Fruit fly (Drosophila melanogaster) whole organism, embryonic: ENCODE results near the gene CG14237.

Experiments used
- Asciz ChIP-seq: fragments of 200-800 bp; sonication (Bioruptor generic); optimal IDR thresholded peaks from 2 replicates; lab custom pipeline; 2017; ENCODE audit warnings: missing biosample characterization, mild to moderate bottlenecking, missing genetic modification characterization, missing genetic modification reagents
- CG10209 ChIP-seq: fragments of 200-800 bp; sonication (Bioruptor generic); optimal IDR thresholded peaks from 3 replicates; lab custom pipeline; 2017; ENCODE audit warnings: missing biosample characterization, mild to moderate bottlenecking, missing genetic modification characterization, missing genetic modification reagents
- CG10543 ChIP-seq: fragments of 200-800 bp; sonication (Bioruptor generic); optimal IDR thresholded peaks from 3 replicates; lab custom pipeline; 2017; ENCODE audit warnings: missing biosample characterization, mild to moderate bottlenecking, missing genetic modification characterization, moderate library complexity
- CG12155 ChIP-seq: fragments of 200-800 bp; sonication (Bioruptor generic); optimal IDR thresholded peaks from 3 replicates; lab custom pipeline; 2016; ENCODE audit warnings: missing biosample characterization, missing genetic modification characterization
- CG13287 ChIP-seq: fragments of 200-800 bp; sonication (Bioruptor generic); IDR thresholded peaks from 2 replicates; pipeline ENCODE4 v1.3.6; 2022; ENCODE audit warnings: missing biosample characterization, missing genetic modification characterization; ENCODE audit not compliant: partially characterized antibody
- CG14710 ChIP-seq: fragments of 200-800 bp; sonication (Bioruptor generic); optimal IDR thresholded peaks from 3 replicates; lab custom pipeline; 2019; ENCODE audit warnings: missing biosample characterization, mild to moderate bottlenecking, missing genetic modification characterization, moderate library complexity
- CG15514 ChIP-seq: fragments of 200-800 bp; sonication (Bioruptor generic); optimal IDR thresholded peaks from 3 replicates; lab custom pipeline; 2017; ENCODE audit warnings: missing biosample characterization, missing genetic modification characterization, mild to moderate bottlenecking, moderate library complexity, missing genetic modification reagents
- CG16863 ChIP-seq: fragments of 200-800 bp; sonication (Bioruptor generic); optimal IDR thresholded peaks from 3 replicates; lab custom pipeline; 2016; ENCODE audit warnings: missing biosample characterization, missing genetic modification characterization
- CG33213 ChIP-seq: fragments of 200-800 bp; sonication (Bioruptor generic); optimal IDR thresholded peaks from 3 replicates; lab custom pipeline; 2016; ENCODE audit warnings: missing biosample characterization, missing genetic modification characterization
- CG3407 ChIP-seq: fragments of 200-800 bp; sonication (Bioruptor generic); optimal IDR thresholded peaks from 2 replicates; lab custom pipeline; 2018; ENCODE audit warnings: missing biosample characterization, mild to moderate bottlenecking, missing genetic modification characterization
- CG3847 ChIP-seq: fragments of 200-800 bp; sonication (Bioruptor generic); IDR thresholded peaks from 2 replicates; pipeline ENCODE4 v1.3.6; 2022; ENCODE audit warnings: missing biosample characterization, missing genetic modification characterization
- CG4360 ChIP-seq: fragments of 200-800 bp; sonication (Bioruptor generic); IDR thresholded peaks from 2 replicates; pipeline ENCODE4 v1.3.6; 2022; ENCODE audit warnings: missing biosample characterization, missing genetic modification characterization
- CG8388 ChIP-seq: fragments of 200-800 bp; sonication (Bioruptor generic); optimal IDR thresholded peaks from 2 replicates; lab custom pipeline; 2019; ENCODE audit warnings: missing biosample characterization, mild to moderate bottlenecking, missing genetic modification characterization, moderate library complexity
- CG9797 ChIP-seq: fragments of 200-800 bp; sonication (Bioruptor generic); optimal IDR thresholded peaks from 3 replicates; lab custom pipeline; 2018; ENCODE audit warnings: missing biosample characterization, mild to moderate bottlenecking, missing genetic modification characterization
- Drgx ChIP-seq: fragments of 200-800 bp; sonication (Bioruptor generic); IDR thresholded peaks from 2 replicates; pipeline ENCODE4 v1.3.6; 2022; ENCODE audit warnings: missing biosample characterization, missing genetic modification characterization
- E2f2 ChIP-seq: fragments of 200-800 bp; sonication (Bioruptor generic); IDR thresholded peaks from 2 replicates; pipeline ENCODE4 v1.3.6; 2022; ENCODE audit warnings: missing biosample characterization, missing genetic modification characterization
- HmgD ChIP-seq: fragments of 200-800 bp; sonication (Bioruptor generic); optimal IDR thresholded peaks from 3 replicates; lab custom pipeline; 2016; ENCODE audit warnings: missing biosample characterization, missing genetic modification characterization
- Lim3 ChIP-seq: fragments of 200-800 bp; sonication (Bioruptor generic); IDR thresholded peaks from 2 replicates; pipeline ENCODE4 v1.3.6; 2022; ENCODE audit warnings: missing biosample characterization, missing genetic modification characterization
- MESR4 ChIP-seq: fragments of 200-800 bp; sonication (Bioruptor generic); optimal IDR thresholded peaks from 2 replicates; lab custom pipeline; 2018; ENCODE audit warnings: missing biosample characterization, mild to moderate bottlenecking, missing genetic modification characterization, moderate library complexity
- NC2β ChIP-seq: fragments of 200-800 bp; sonication (Bioruptor generic); optimal IDR thresholded peaks from 2 replicates; lab custom pipeline; 2016; ENCODE audit warnings: missing biosample characterization, missing genetic modification characterization
- NFAT ChIP-seq: fragments of 200-800 bp; sonication (Bioruptor generic); IDR thresholded peaks from 2 replicates; pipeline ENCODE4 v1.3.6; 2022; ENCODE audit warnings: missing biosample characterization, missing genetic modification characterization
- NK7.1 ChIP-seq: fragments of 200-800 bp; sonication (Bioruptor generic); optimal IDR thresholded peaks from 3 replicates; lab custom pipeline; 2016; ENCODE audit warnings: missing biosample characterization, missing genetic modification characterization
- Oli ChIP-seq: fragments of 200-800 bp; sonication (Bioruptor generic); optimal IDR thresholded peaks from 2 replicates; lab custom pipeline; 2018; ENCODE audit warnings: missing biosample characterization, mild to moderate bottlenecking, missing genetic modification characterization, moderate library complexity
- Pdp1 ChIP-seq, 2 experiments: fragments of 200-800 bp; sonication (Bioruptor generic); optimal IDR thresholded peaks; 3 replicates each; lab custom pipeline; 2016; ENCODE audit warnings: missing biosample characterization in 2 of 2, missing genetic modification characterization in 2 of 2, mild to moderate bottlenecking in 1 of 2, moderate library complexity in 1 of 2
- Sin3A ChIP-seq: fragments of >200 bp; optimal IDR thresholded peaks from 2 replicates; lab custom pipeline; 2018
- Spps ChIP-seq: fragments of 200-800 bp; sonication (Bioruptor generic); optimal IDR thresholded peaks from 2 replicates; lab custom pipeline; 2018; ENCODE audit warnings: missing biosample characterization, mild to moderate bottlenecking, missing genetic modification characterization
- Sry-δ ChIP-seq: fragments of 200-800 bp; sonication (Bioruptor generic); optimal IDR thresholded peaks from 2 replicates; lab custom pipeline; 2016; ENCODE audit warnings: missing biosample characterization, missing genetic modification characterization
- Trl ChIP-seq, 3 experiments: fragments of >200 bp in 2 of 3; fragments of 200-800 bp in 1 of 3; sonication (Bioruptor generic) in 1 of 3; optimal IDR thresholded peaks; 2 replicates in 1 of 3; 3 replicates in 2 of 3; lab custom pipeline; 2016 to 2017; ENCODE audit warnings: missing biosample characterization in 1 of 3, missing genetic modification characterization in 1 of 3
- bbx ChIP-seq: fragments of 200-800 bp; sonication (Bioruptor generic); IDR thresholded peaks from 2 replicates; pipeline ENCODE4 v1.3.6; 2022; ENCODE audit warnings: missing biosample characterization, missing genetic modification characterization; ENCODE audit not compliant: partially characterized antibody
- crc ChIP-seq: fragments of 200-800 bp; sonication (Bioruptor generic); optimal IDR thresholded peaks from 2 replicates; lab custom pipeline; 2016; ENCODE audit warnings: missing biosample characterization, missing genetic modification characterization
- eyg ChIP-seq: fragments of 200-800 bp; sonication (Bioruptor generic); optimal IDR thresholded peaks from 3 replicates; lab custom pipeline; 2016; ENCODE audit warnings: missing biosample characterization, missing genetic modification characterization
- ftz-f1 ChIP-seq: fragments of 200-800 bp; sonication (Bioruptor generic); optimal IDR thresholded peaks from 2 replicates; lab custom pipeline; 2016; ENCODE audit warnings: missing biosample characterization, missing genetic modification characterization
- gfzf ChIP-seq: fragments of 200-800 bp; sonication (Bioruptor generic); optimal IDR thresholded peaks from 2 replicates; lab custom pipeline; 2016; ENCODE audit warnings: missing biosample characterization, mild to moderate bottlenecking, missing genetic modification characterization, moderate library complexity
- gsb-n ChIP-seq: fragments of 200-800 bp; sonication (Bioruptor generic); optimal IDR thresholded peaks from 3 replicates; lab custom pipeline; 2018; ENCODE audit warnings: missing biosample characterization, mild to moderate bottlenecking, missing genetic modification characterization
- lbe ChIP-seq: fragments of 200-800 bp; sonication (Bioruptor generic); optimal IDR thresholded peaks from 2 replicates; lab custom pipeline; 2016; ENCODE audit warnings: missing biosample characterization, mild to moderate bottlenecking, missing genetic modification characterization
- lmd ChIP-seq: fragments of 200-800 bp; sonication (Bioruptor generic); IDR thresholded peaks from 2 replicates; pipeline ENCODE4 v1.3.6; 2022; ENCODE audit warnings: missing biosample characterization, missing genetic modification characterization
- lov ChIP-seq, 2 experiments: fragments of 200-800 bp in 1 of 2; fragments of >200 bp in 1 of 2; sonication (Bioruptor generic) in 1 of 2; IDR thresholded peaks in 1 of 2; optimal IDR thresholded peaks in 1 of 2; 2 replicates in 1 of 2; 3 replicates in 1 of 2; pipeline versions ENCODE4 v1.3.6 to Lab custom; 2017 to 2022; ENCODE audit warnings: missing biosample characterization in 1 of 2, missing genetic modification characterization in 1 of 2
- nmo ChIP-seq: fragments of 200-800 bp; sonication (Bioruptor generic); optimal IDR thresholded peaks from 2 replicates; lab custom pipeline; 2018; ENCODE audit warnings: missing biosample characterization, mild to moderate bottlenecking, missing genetic modification characterization, moderate library complexity
- peb ChIP-seq: fragments of 200-800 bp; sonication (Bioruptor generic); IDR thresholded peaks from 2 replicates; pipeline ENCODE4 v1.3.6; 2022; ENCODE audit warnings: missing biosample characterization, missing genetic modification characterization
- prd ChIP-seq, 3 experiments: fragments of >200 bp in 2 of 3; fragments of 200-800 bp in 1 of 3; sonication (Bioruptor generic) in 1 of 3; optimal IDR thresholded peaks in 2 of 3; IDR thresholded peaks in 1 of 3; 2 replicates in 2 of 3; 3 replicates in 1 of 3; pipeline versions ENCODE4 v1.3.6 to Lab custom; 2017 to 2022; ENCODE audit warnings: missing biosample characterization in 1 of 3, missing genetic modification characterization in 1 of 3
- pum ChIP-seq: fragments of 200-800 bp; sonication (Bioruptor generic); optimal IDR thresholded peaks from 2 replicates; lab custom pipeline; 2016; ENCODE audit warnings: missing biosample characterization, missing genetic modification characterization
- ro ChIP-seq: fragments of 200-800 bp; sonication (Bioruptor generic); IDR thresholded peaks from 2 replicates; pipeline ENCODE4 v1.3.6; 2022; ENCODE audit warnings: missing biosample characterization, missing genetic modification characterization
- scrt ChIP-seq: fragments of 200-800 bp; sonication (Bioruptor generic); optimal IDR thresholded peaks from 2 replicates; lab custom pipeline; 2018; ENCODE audit warnings: missing biosample characterization, mild to moderate bottlenecking, missing genetic modification characterization, moderate library complexity
- seq ChIP-seq: fragments of 200-800 bp; sonication (Bioruptor generic); IDR thresholded peaks from 2 replicates; pipeline ENCODE4 v1.3.6; 2022; ENCODE audit warnings: missing biosample characterization, missing genetic modification characterization
- slp2 ChIP-seq: fragments of 200-800 bp; sonication (Bioruptor generic); optimal IDR thresholded peaks from 2 replicates; lab custom pipeline; 2016; ENCODE audit warnings: missing biosample characterization, missing genetic modification characterization
- sqz ChIP-seq: fragments of 200-800 bp; sonication (Bioruptor generic); optimal IDR thresholded peaks from 3 replicates; lab custom pipeline; 2018; ENCODE audit warnings: missing biosample characterization, mild to moderate bottlenecking, missing genetic modification characterization
- stwl ChIP-seq: fragments of 200-800 bp; sonication (Bioruptor generic); optimal IDR thresholded peaks from 3 replicates; lab custom pipeline; 2018; ENCODE audit warnings: missing biosample characterization, mild to moderate bottlenecking, missing genetic modification characterization, moderate library complexity
- tx ChIP-seq: fragments of 200-800 bp; sonication (Bioruptor generic); optimal IDR thresholded peaks from 2 replicates; lab custom pipeline; 2016; ENCODE audit warnings: missing biosample characterization, missing genetic modification characterization
- yki ChIP-seq: fragments of >200 bp; optimal IDR thresholded peaks from 3 replicates; lab custom pipeline; 2018
- zf30C ChIP-seq: fragments of 200-800 bp; sonication (Bioruptor generic); optimal IDR thresholded peaks from 3 replicates; lab custom pipeline; 2018; ENCODE audit warnings: missing biosample characterization, mild to moderate bottlenecking, missing genetic modification characterization
- zfh1 ChIP-seq: fragments of 200-800 bp; sonication (Bioruptor generic); IDR thresholded peaks from 3 replicates; pipeline ENCODE4 v1.3.6; 2022; ENCODE audit warnings: missing biosample characterization, missing genetic modification characterization

CG14237 gene

dm6 chr3R:26452345-26452744, 4.3 kb upstream of the CG14237 start, which contains the start of gene CG5447:
Gene CG5447, plus strand, starts transcription at chr3R:26452534.
- TF ChIP-seq seq (GFP tag; lab: Robert Waterston, UW) = no peak
- TF ChIP-seq zfh1 = no peak
- TF ChIP-seq Drgx = no peak
- TF ChIP-seq yki (lab: Kevin White, UChicago) = no peak
- TF ChIP-seq zf30C (GFP tag; lab: Kevin White, UChicago) = no peak
- no peak for TF ChIP-seq CG10209
- peak; percentile 18 for TF ChIP-seq HmgD (GFP tag; lab: Kevin White, UChicago)
- no peak for TF ChIP-seq Pdp1 (GFP tag; optimal IDR thresholded peaks at IDR 0.05; lab: Kevin White, UChicago)
- no peak for TF ChIP-seq peb (GFP tag; lab: Robert Waterston, UW)
- no peak for TF ChIP-seq Oli (tag; lab: Kevin White, UChicago)
- peak; percentile 59 for TF ChIP-seq CG3847 (GFP tag; lab: Robert Waterston, UW)
- no peak for TF ChIP-seq CG12155
- TF ChIP-seq lbe (GFP tag; lab: Kevin White, UChicago) = no peak
- no peak for TF ChIP-seq slp2 (GFP tag; lab: Kevin White, UChicago)
- no peak for TF ChIP-seq Spps (tag; lab: Kevin White, UChicago)
- peak; percentile 80 for TF ChIP-seq MESR4
- TF ChIP-seq eyg (GFP tag; lab: Kevin White, UChicago) = no peak
- no peak for TF ChIP-seq Trl (optimal IDR thresholded peaks at IDR 0.05; lab: Kevin White, UChicago)
- no peak for TF ChIP-seq Trl (GFP tag; optimal IDR thresholded peaks at IDR 0.05; lab: Kevin White, UChicago)
- no peak for TF ChIP-seq CG10543 (GFP tag; lab: Kevin White, UChicago)
- no peak for TF ChIP-seq ro (GFP tag; lab: Robert Waterston, UW)
- TF ChIP-seq E2f2 (GFP tag; lab: Robert Waterston, UW) = peak; percentile 96
- TF ChIP-seq CG3407 (GFP tag; lab: Kevin White, UChicago) = no peak
- TF ChIP-seq stwl (tag; lab: Kevin White, UChicago) = peak; percentile 91
- TF ChIP-seq CG4360 (GFP tag; lab: Robert Waterston, UW) = no peak
- TF ChIP-seq CG13287 (GFP tag; lab: Robert Waterston, UW) = peak; percentile 68
- TF ChIP-seq CG33213 = peak; percentile 22
- no peak for TF ChIP-seq CG16863 (GFP tag; lab: Kevin White, UChicago)
- TF ChIP-seq prd (optimal IDR thresholded peaks at IDR 0.05; lab: Kevin White, UChicago) = no peak
- TF ChIP-seq prd (GFP tag; IDR thresholded peaks at IDR 0.05; lab: Robert Waterston, UW) = no peak
- TF ChIP-seq scrt = no peak
- TF ChIP-seq NFAT = no peak
- TF ChIP-seq Asciz = no peak
- TF ChIP-seq Sry-δ (GFP tag; lab: Kevin White, UChicago) = peak; percentile 15
- no peak for TF ChIP-seq lmd (GFP tag; lab: Robert Waterston, UW)
- peak; percentile 24 for TF ChIP-seq tx
- no peak for TF ChIP-seq NC2β (GFP tag; lab: Kevin White, UChicago)
- TF ChIP-seq sqz (GFP tag; lab: Kevin White, UChicago) = no peak
- no peak for TF ChIP-seq ftz-f1 (GFP tag; lab: Kevin White, UChicago)
- TF ChIP-seq lov (optimal IDR thresholded peaks at IDR 0.05; lab: Kevin White, UChicago) = no peak
- TF ChIP-seq lov (GFP tag; IDR thresholded peaks at IDR 0.05; lab: Robert Waterston, UW) = no peak
- TF ChIP-seq Lim3 (GFP tag; lab: Robert Waterston, UW) = no peak
- TF ChIP-seq CG9797 (GFP tag; lab: Kevin White, UChicago) = peak; percentile 64
- TF ChIP-seq NK7.1 = no peak
- TF ChIP-seq bbx (GFP tag; lab: Robert Waterston, UW) = no peak; the same call in 1 of the 2 replicates
- no peak for TF ChIP-seq gsb-n (tag; lab: Kevin White, UChicago)
- peak; percentile 99 for TF ChIP-seq CG14710 (tag; lab: Kevin White, UChicago)
- TF ChIP-seq nmo (GFP tag; lab: Kevin White, UChicago) = peak; percentile 7
- TF ChIP-seq gfzf = peak; percentile 87
- TF ChIP-seq pum (GFP tag; lab: Kevin White, UChicago) = no peak
- TF ChIP-seq CG15514 = peak; percentile 22
- no peak for TF ChIP-seq CG8388 (GFP tag; lab: Kevin White, UChicago)
- TF ChIP-seq Sin3A (lab: Kevin White, UChicago) = peak; percentile 15
- no peak for TF ChIP-seq crc (GFP tag; lab: Kevin White, UChicago)
